Worm (Caenorhabditis elegans): ENCODE results near the gene Y48B6A.1.

The Y48B6A.1 gene

ce11 chrII:14197499-14198096 lies 43.4 kb upstream of the Y48B6A.1 start, which contains the start of gene ace-4:
ace-4 (plus strand) TSS chrII:14198046.
- TF ChIP-seq ceh-16 (tag; optimal IDR thresholded peaks at IDR 0.05) (no peak), nfya-1 (tag; optimal IDR thresholded peaks at IDR 0.05; ENCODE audit: insufficient read depth) (peak; percentile 63)

ce11 chrII:14195931-14196330 lies 41.8 kb upstream of the Y48B6A.1 start:
- TF ChIP-seq ZK546.5 (tag; optimal IDR thresholded peaks at IDR 0.05) (no peak), pha-4 (tag; optimal IDR thresholded peaks at IDR 0.05) (no peak), sea-2 (GFP tag; optimal IDR thresholded peaks at IDR 0.05) (no peak), ceh-82 (tag; optimal IDR thresholded peaks at IDR 0.05) (no peak), elt-1 (tag; optimal IDR thresholded peaks at IDR 0.05) (no peak), ama-1 (optimal IDR thresholded peaks at IDR 0.05) (no peak), R02D3.7 (tag; optimal IDR thresholded peaks at IDR 0.05) (no peak), ceh-16 (tag; optimal IDR thresholded peaks at IDR 0.05) (no peak), eor-1 (tag; optimal IDR thresholded peaks at IDR 0.05) (no peak), lin-15B (tag; optimal IDR thresholded peaks at IDR 0.05) (no peak)

DNA sequence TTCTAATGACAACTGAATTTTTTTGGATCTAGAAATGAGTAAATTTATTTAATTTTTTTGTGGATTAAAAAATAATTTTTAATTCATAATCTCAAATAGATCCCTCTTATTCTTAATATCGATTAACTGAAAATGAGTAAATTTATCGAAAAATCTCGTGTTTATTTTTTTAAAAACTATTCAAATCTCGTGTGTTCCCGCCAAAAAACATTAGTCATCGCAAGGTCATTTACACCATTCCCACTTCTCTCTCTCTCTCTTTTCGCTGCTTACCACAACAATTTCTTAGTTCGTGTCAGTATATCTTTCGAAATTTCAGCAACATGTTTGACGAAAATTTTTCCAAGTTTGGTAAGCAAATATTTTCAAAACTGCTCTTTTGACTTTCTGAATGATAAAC lies 33.3 kb upstream of the Y48B6A.1 start:
- TF ChIP-seq nfya-1 (tag; optimal IDR thresholded peaks at IDR 0.05; ENCODE audit: insufficient read depth) (no peak), elt-3 (tag; optimal IDR thresholded peaks at IDR 0.05) (no peak), snpc-4 (tag; optimal IDR thresholded peaks at IDR 0.05) (no peak), eor-1 (tag; optimal IDR thresholded peaks at IDR 0.05) (no peak), lin-15B (tag; optimal IDR thresholded peaks at IDR 0.05) (no peak), nhr-77 (tag; optimal IDR thresholded peaks at IDR 0.05) (no peak), ztf-4 (tag; optimal IDR thresholded peaks at IDR 0.05) (no peak), skn-1 (tag; optimal IDR thresholded peaks at IDR 0.05) (no peak), unc-62 (GFP tag; optimal IDR thresholded peaks at IDR 0.05) (no peak), lsy-12 (tag; optimal IDR thresholded peaks at IDR 0.05) (no peak), ceh-16 (tag; optimal IDR thresholded peaks at IDR 0.05) (no peak), ztf-11 (tag; optimal IDR thresholded peaks at IDR 0.05) (no peak), mml-1 (tag; optimal IDR thresholded peaks at IDR 0.05) (no peak), elt-2 (tag; optimal IDR thresholded peaks at IDR 0.05) (no peak), egl-27 (tag; optimal IDR thresholded peaks at IDR 0.05) (no peak), nhr-25 (tag; optimal IDR thresholded peaks at IDR 0.05) (no peak), hmg-11 (tag; optimal IDR thresholded peaks at IDR 0.05) (no peak), pha-4 (tag; optimal IDR thresholded peaks at IDR 0.05) (no peak)

DNA sequence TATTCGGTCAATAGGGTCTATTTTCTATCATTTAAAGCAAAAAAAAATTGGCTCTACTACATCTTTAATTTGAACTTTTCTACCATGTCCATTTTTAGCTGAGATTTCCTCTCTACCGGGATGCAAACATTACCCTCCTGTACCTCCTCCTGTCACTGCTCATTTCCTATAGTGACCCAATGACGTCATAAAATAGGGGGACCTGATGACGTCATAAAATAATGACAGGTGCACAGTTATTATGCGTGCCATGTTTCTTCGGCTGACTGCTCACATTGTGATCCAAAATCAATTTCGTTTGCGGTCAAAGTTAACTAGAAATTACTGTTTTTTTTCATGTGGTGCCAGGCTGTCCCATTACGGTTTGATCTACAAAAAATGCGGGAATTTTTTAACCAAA lies 32.8 kb upstream of the Y48B6A.1 start:
- TF ChIP-seq tbx-2 (tag; optimal IDR thresholded peaks at IDR 0.05): no peak
- no peak for TF ChIP-seq pha-4 (tag; optimal IDR thresholded peaks at IDR 0.05)
- no peak for TF ChIP-seq pqm-1 (tag; optimal IDR thresholded peaks at IDR 0.05)
- TF ChIP-seq nhr-237 (tag; optimal IDR thresholded peaks at IDR 0.05): no peak
- TF ChIP-seq fkh-2 (tag; optimal IDR thresholded peaks at IDR 0.05): no peak
- no peak for TF ChIP-seq elt-2 (tag; optimal IDR thresholded peaks at IDR 0.05)
- no peak for TF ChIP-seq skn-1 (tag; optimal IDR thresholded peaks at IDR 0.05)
- TF ChIP-seq nhr-67 (tag; optimal IDR thresholded peaks at IDR 0.05): no peak
- no peak for TF ChIP-seq zag-1 (tag; optimal IDR thresholded peaks at IDR 0.05)
- TF ChIP-seq daf-12 (tag; optimal IDR thresholded peaks at IDR 0.05): no peak
- no peak for TF ChIP-seq egl-5 (tag; optimal IDR thresholded peaks at IDR 0.05)
- TF ChIP-seq ceh-82 (tag; optimal IDR thresholded peaks at IDR 0.05): no peak
- TF ChIP-seq fkh-10 (GFP tag; optimal IDR thresholded peaks at IDR 0.05): no peak
- TF ChIP-seq aly-2 (tag; optimal IDR thresholded peaks at IDR 0.05): no peak
- TF ChIP-seq R02D3.7 (tag; optimal IDR thresholded peaks at IDR 0.05): no peak
- no peak for TF ChIP-seq unc-39 (tag; optimal IDR thresholded peaks at IDR 0.05)
- no peak for TF ChIP-seq mml-1 (tag; optimal IDR thresholded peaks at IDR 0.05)
- TF ChIP-seq ztf-11 (tag; optimal IDR thresholded peaks at IDR 0.05): no peak
- TF ChIP-seq egl-27 (tag; optimal IDR thresholded peaks at IDR 0.05): no peak
- TF ChIP-seq nhr-25 (tag; optimal IDR thresholded peaks at IDR 0.05): no peak

All from whole organism, L3 larva.